Worm (Caenorhabditis elegans) whole organism, late embryonic: ENCODE data around the gene Y54G2A.44.
"Not testable (repeated sequence)": the region's sequence is repeated elsewhere in the genome, so short reads cannot be mapped to it uniquely, and the experiment has no call there.

Experiments
- C38D4.7 ChIP-seq: fragments of 200-800 bp; sonication (Bioruptor generic); optimal IDR thresholded peaks from 2 replicates; lab custom pipeline; 2018; ENCODE audit warnings: mild to moderate bottlenecking, missing genetic modification characterization, moderate library complexity, missing compliant biosample characterization
- F13H6.1 ChIP-seq: sonication (generic microtip); optimal IDR thresholded peaks from 2 replicates; lab custom pipeline; 2016; ENCODE audit warnings: missing genetic modification characterization, missing compliant biosample characterization
- K02D7.2 ChIP-seq: sonication (generic microtip); optimal IDR thresholded peaks from 2 replicates; lab custom pipeline; 2017; ENCODE audit warnings: mild to moderate bottlenecking, missing genetic modification characterization, missing compliant biosample characterization
- T23F11.4 ChIP-seq: fragments of 200-800 bp; sonication (Bioruptor generic); optimal IDR thresholded peaks from 2 replicates; lab custom pipeline; 2018; ENCODE audit warnings: mild to moderate bottlenecking, missing genetic modification characterization, missing compliant biosample characterization
- ama-1 ChIP-seq: fragments of 150-350 bp; optimal IDR thresholded peaks from 2 replicates; lab custom pipeline; 2014
- ceh-18 ChIP-seq: sonication (generic microtip); optimal IDR thresholded peaks from 2 replicates; lab custom pipeline; 2016; ENCODE audit warnings: missing genetic modification characterization, missing compliant biosample characterization
- ceh-2 ChIP-seq: sonication (generic microtip); optimal IDR thresholded peaks from 2 replicates; lab custom pipeline; 2016; ENCODE audit warnings: missing genotype, missing genetic modification characterization, missing compliant biosample characterization
- ceh-22 ChIP-seq: sonication (generic microtip); optimal IDR thresholded peaks from 2 replicates; lab custom pipeline; 2017; ENCODE audit warnings: missing biosample characterization, missing genetic modification characterization
- ceh-24 ChIP-seq: sonication (generic microtip); optimal IDR thresholded peaks from 2 replicates; lab custom pipeline; 2016; ENCODE audit warnings: mild to moderate bottlenecking, missing genetic modification characterization, missing compliant biosample characterization
- ceh-30 ChIP-seq: fragments of 150-350 bp; optimal IDR thresholded peaks from 2 replicates; lab custom pipeline; 2014; ENCODE audit warnings: missing biosample characterization, missing genetic modification characterization
- ceh-31 ChIP-seq: sonication (generic microtip); optimal IDR thresholded peaks from 2 replicates; lab custom pipeline; 2016; ENCODE audit warnings: missing genetic modification characterization, missing compliant biosample characterization
- ceh-45 ChIP-seq: fragments of 200-800 bp; sonication (Bioruptor generic); IDR thresholded peaks from 2 replicates; pipeline ENCODE4 v1.3.6; 2022; ENCODE audit warnings: missing genetic modification reagents, missing genetic modification characterization, missing compliant biosample characterization
- ceh-48 ChIP-seq: sonication (generic microtip); optimal IDR thresholded peaks from 2 replicates; lab custom pipeline; 2016; ENCODE audit warnings: missing genetic modification characterization, inconsistent platforms, missing compliant biosample characterization
- ceh-6 ChIP-seq: fragments of 200-800 bp; sonication (Bioruptor generic); optimal IDR thresholded peaks from 2 replicates; lab custom pipeline; 2018; ENCODE audit warnings: mild to moderate bottlenecking, missing genetic modification characterization, missing compliant biosample characterization
- dve-1 ChIP-seq: sonication (generic microtip); optimal IDR thresholded peaks from 2 replicates; lab custom pipeline; 2017; ENCODE audit warnings: antibody characterized with exemption, mild to moderate bottlenecking, missing genetic modification characterization, missing compliant biosample characterization
- elt-2 ChIP-seq: sonication (generic microtip); optimal IDR thresholded peaks from 2 replicates; lab custom pipeline; 2016; ENCODE audit warnings: missing genetic modification reagents, missing genetic modification characterization, missing compliant biosample characterization
- elt-4 ChIP-seq: sonication (generic microtip); optimal IDR thresholded peaks from 2 replicates; lab custom pipeline; 2016; ENCODE audit warnings: missing genetic modification characterization, missing compliant biosample characterization
- ets-4 ChIP-seq: sonication (generic microtip); optimal IDR thresholded peaks from 2 replicates; lab custom pipeline; 2016; ENCODE audit warnings: missing genetic modification characterization, missing compliant biosample characterization
- eyg-1 ChIP-seq: sonication (generic microtip); optimal IDR thresholded peaks from 2 replicates; lab custom pipeline; 2016; ENCODE audit warnings: missing genotype, missing genetic modification characterization, missing compliant biosample characterization
- fax-1 ChIP-seq: sonication (generic microtip); optimal IDR thresholded peaks from 2 replicates; lab custom pipeline; 2016; ENCODE audit warnings: missing genotype, missing genetic modification characterization, missing compliant biosample characterization
- fkh-10 ChIP-seq: fragments of 150-350 bp; optimal IDR thresholded peaks from 2 replicates; lab custom pipeline; 2014; ENCODE audit warnings: missing biosample characterization, missing genetic modification reagents, missing genetic modification characterization
- fkh-6 ChIP-seq: sonication (generic microtip); optimal IDR thresholded peaks from 2 replicates; lab custom pipeline; 2016; ENCODE audit warnings: missing genetic modification characterization, missing compliant biosample characterization
- hlh-13 ChIP-seq: fragments of 200-800 bp; sonication (Bioruptor generic); optimal IDR thresholded peaks from 2 replicates; lab custom pipeline; 2018; ENCODE audit warnings: mild to moderate bottlenecking, missing genetic modification characterization, missing compliant biosample characterization
- hlh-6 ChIP-seq: sonication (generic microtip); optimal IDR thresholded peaks from 2 replicates; lab custom pipeline; 2016; ENCODE audit warnings: missing genotype, missing genetic modification characterization, missing compliant biosample characterization
- madf-2 ChIP-seq: sonication (generic microtip); optimal IDR thresholded peaks from 2 replicates; lab custom pipeline; 2017; ENCODE audit warnings: missing genetic modification characterization, missing compliant biosample characterization
- mec-3 ChIP-seq: sonication (generic microtip); optimal IDR thresholded peaks from 2 replicates; lab custom pipeline; 2016; ENCODE audit warnings: borderline replicate concordance, missing genetic modification characterization, missing compliant biosample characterization
- nfya-1 ChIP-seq: sonication (generic microtip); optimal IDR thresholded peaks from 2 replicates; lab custom pipeline; 2017; ENCODE audit warnings: missing genetic modification characterization, mild to moderate bottlenecking, missing compliant biosample characterization, antibody characterized with exemption, moderate library complexity
- nhr-11 ChIP-seq: fragments of 150-350 bp; optimal IDR thresholded peaks from 2 replicates; lab custom pipeline; 2014; ENCODE audit warnings: missing biosample characterization, missing genetic modification characterization
- nhr-232 ChIP-seq: sonication (generic microtip); optimal IDR thresholded peaks from 2 replicates; lab custom pipeline; 2016; ENCODE audit warnings: missing genetic modification characterization, missing compliant biosample characterization
- odd-2 ChIP-seq: sonication (generic microtip); optimal IDR thresholded peaks from 2 replicates; lab custom pipeline; 2017; ENCODE audit warnings: antibody characterized with exemption, mild to moderate bottlenecking, missing genetic modification characterization, missing compliant biosample characterization
- pag-3 ChIP-seq: sonication (generic microtip); optimal IDR thresholded peaks from 2 replicates; lab custom pipeline; 2016; ENCODE audit warnings: missing compliant biosample characterization, missing genetic modification characterization, borderline replicate concordance
- pat-9 ChIP-seq: fragments of 200-800 bp; sonication (Bioruptor generic); optimal IDR thresholded peaks from 2 replicates; lab custom pipeline; 2018; ENCODE audit warnings: mild to moderate bottlenecking, missing genetic modification characterization, moderate library complexity, missing compliant biosample characterization
- pha-2 ChIP-seq: sonication (generic microtip); optimal IDR thresholded peaks from 2 replicates; lab custom pipeline; 2017; ENCODE audit warnings: mild to moderate bottlenecking, missing genetic modification characterization, missing compliant biosample characterization
- pha-4 ChIP-seq: fragments of 150-350 bp; optimal IDR thresholded peaks from 2 replicates; lab custom pipeline; 2018; ENCODE audit warnings: missing biosample characterization, missing genetic modification reagents, missing genetic modification characterization
- ref-2 ChIP-seq: sonication (generic microtip); optimal IDR thresholded peaks from 2 replicates; lab custom pipeline; 2016; ENCODE audit warnings: missing genetic modification characterization, missing compliant biosample characterization
- rnt-1 ChIP-seq: sonication (generic microtip); optimal IDR thresholded peaks from 2 replicates; lab custom pipeline; 2016; ENCODE audit warnings: missing genetic modification characterization, missing compliant biosample characterization
- sdc-2 ChIP-seq: sonication (generic microtip); optimal IDR thresholded peaks from 2 replicates; lab custom pipeline; 2016; ENCODE audit warnings: missing genotype, missing genetic modification characterization, missing compliant biosample characterization
- sox-4 ChIP-seq: sonication (generic microtip); optimal IDR thresholded peaks from 2 replicates; lab custom pipeline; 2017; ENCODE audit warnings: mild to moderate bottlenecking, missing genetic modification characterization, inconsistent platforms, missing compliant biosample characterization
- tbx-2 ChIP-seq: sonication (generic microtip); optimal IDR thresholded peaks from 2 replicates; lab custom pipeline; 2016; ENCODE audit warnings: missing genetic modification characterization, missing compliant biosample characterization
- ttx-3 ChIP-seq: sonication (generic microtip); optimal IDR thresholded peaks from 2 replicates; lab custom pipeline; 2016; ENCODE audit warnings: missing genetic modification reagents, missing genetic modification characterization, missing compliant biosample characterization

Gene Y54G2A.44

DNA sequence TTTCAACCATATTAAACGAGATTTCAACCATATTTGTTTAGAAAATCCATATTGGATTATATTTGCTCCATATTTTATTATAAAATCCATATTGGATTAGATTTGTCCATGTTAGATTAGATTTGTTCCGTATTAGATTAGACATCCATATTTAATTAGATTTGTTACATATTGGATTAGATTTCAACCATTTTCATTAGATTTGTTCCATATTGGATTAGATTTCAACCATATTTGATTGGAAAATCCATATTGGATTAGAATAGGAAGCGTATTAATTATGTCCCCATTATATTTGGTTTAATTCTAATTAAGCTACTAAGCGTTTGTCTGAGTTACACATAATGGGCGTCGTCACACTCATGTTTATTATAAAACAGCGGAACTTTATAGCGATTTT, at the start of gene Y54G2A.44:
Gene Y54G2A.44, plus strand, starts transcription at position 301 of the 400 bp plus-strand sequence.
- not testable (repeated sequence) for TF ChIP-seq tbx-2, eyg-1, hlh-6 (tag; lab: Kevin White, UChicago)

DNA sequence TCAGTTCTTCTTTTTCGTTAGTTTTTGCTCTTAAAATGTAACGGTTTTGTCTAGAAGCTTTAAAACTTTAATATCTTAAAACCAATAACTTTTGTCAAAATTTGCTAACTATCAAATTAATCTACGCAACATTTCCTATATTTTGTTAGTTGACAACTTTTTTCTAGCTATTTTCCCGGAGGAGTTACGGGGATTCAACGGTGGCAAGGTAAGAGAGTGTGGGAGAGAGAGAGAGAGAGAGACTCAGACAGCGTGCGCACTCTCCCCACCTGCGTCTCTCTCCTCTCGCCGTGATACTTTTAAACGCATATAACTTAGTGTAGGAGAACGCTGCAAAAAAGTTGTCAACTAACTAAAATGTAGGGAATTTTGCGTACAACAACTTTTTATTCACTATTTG, 48.1 kb upstream of the Y54G2A.44 start:
- TF ChIP-seq ceh-30 (no peak), eyg-1 (tag; lab: Kevin White, UChicago) (no peak), mec-3 (tag; lab: Kevin White, UChicago) (no peak), F13H6.1 (tag; lab: Kevin White, UChicago) (no peak), nfya-1 (no peak), pha-4 (tag; lab: Kevin White, UChicago) (no peak), ets-4 (tag; lab: Kevin White, UChicago) (no peak), ceh-2 (tag; lab: Kevin White, UChicago) (no peak), fkh-6 (tag; lab: Kevin White, UChicago) (no peak)

DNA sequence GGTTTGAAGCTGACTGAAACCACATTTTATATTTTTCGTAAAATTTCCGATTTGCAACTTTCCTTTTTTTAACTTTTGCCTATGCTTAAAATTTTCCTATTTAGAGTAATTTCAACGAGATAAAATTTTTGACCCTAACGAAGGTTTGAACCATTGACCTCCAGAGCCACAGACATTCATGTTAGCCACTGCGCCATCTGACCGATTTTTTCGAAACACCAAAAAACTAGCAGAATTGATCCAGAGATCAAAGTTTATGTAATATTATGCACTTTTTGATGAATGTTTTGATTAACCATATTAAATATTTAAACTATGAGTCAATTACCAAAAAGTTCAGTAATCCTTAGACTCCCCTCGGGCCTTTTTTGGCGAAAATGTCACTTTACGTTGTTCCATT, 43.6 kb upstream of the Y54G2A.44 start:
- TF ChIP-seq elt-2 (tag; lab: Kevin White, UChicago) (no peak), ref-2 (tag; lab: Kevin White, UChicago) (no peak), elt-4 (tag; lab: Kevin White, UChicago) (no peak), fkh-6 (tag; lab: Kevin White, UChicago) (no peak), fax-1 (tag; lab: Kevin White, UChicago) (no peak), pha-4 (tag; lab: Kevin White, UChicago) (no peak), dve-1 (tag; lab: Kevin White, UChicago) (no peak), ttx-3 (no peak)

DNA sequence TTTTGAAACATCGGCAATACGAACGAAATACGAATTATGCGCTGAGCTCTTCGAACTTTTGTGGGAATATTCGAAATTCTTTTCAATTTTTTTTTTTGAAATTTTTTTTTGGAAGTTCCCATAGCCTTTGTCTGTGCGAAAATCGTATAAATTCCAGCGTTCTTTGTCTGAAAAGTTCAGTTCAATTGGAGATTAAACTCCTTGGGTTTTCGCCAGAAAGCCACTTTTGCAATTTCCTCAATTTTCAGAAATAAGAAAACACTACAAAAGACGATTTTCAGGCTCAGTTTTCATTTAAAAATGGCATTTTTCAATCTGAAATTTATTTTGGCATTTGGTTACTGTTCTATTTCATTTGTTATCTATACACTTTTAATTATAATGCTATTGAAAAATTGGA, 42.5 kb upstream of the Y54G2A.44 start, which contains the start of gene Y54G2A.38:
Gene Y54G2A.38, plus strand, starts transcription at position 301 of the 400 bp plus-strand sequence.
- TF ChIP-seq ref-2 (tag; lab: Kevin White, UChicago) (no peak), fkh-10 (GFP tag; lab: Kevin White, UChicago) (no peak)

ce11 chrIV:2761477-2761876, 40.2 kb upstream of the Y54G2A.44 start:
- TF ChIP-seq hlh-13 (GFP tag; lab: Kevin White, UChicago) (no peak), ceh-18 (tag; lab: Kevin White, UChicago) (no peak), ceh-31 (tag; lab: Kevin White, UChicago) (no peak), T23F11.4 (no peak), F13H6.1 (tag; lab: Kevin White, UChicago) (no peak), madf-2 (tag; lab: Kevin White, UChicago) (no peak), ceh-22 (tag; lab: Kevin White, UChicago) (no peak), ceh-6 (GFP tag; lab: Kevin White, UChicago) (no peak), pha-2 (no peak), ets-4 (tag; lab: Kevin White, UChicago) (no peak), rnt-1 (tag; lab: Kevin White, UChicago) (no peak), ceh-24 (tag; lab: Kevin White, UChicago) (no peak), ceh-48 (tag; lab: Kevin White, UChicago) (no peak)

- TF ChIP-seq pat-9 (no peak), elt-4 (tag; lab: Kevin White, UChicago) (no peak), hlh-13 (GFP tag; lab: Kevin White, UChicago) (no peak), sdc-2 (no peak), ceh-2 (tag; lab: Kevin White, UChicago) (no peak), K02D7.2 (no peak), odd-2 (tag; lab: Kevin White, UChicago) (no peak), dve-1 (tag; lab: Kevin White, UChicago) (no peak), pha-2 (no peak), ets-4 (tag; lab: Kevin White, UChicago) (no peak), pag-3 (tag; lab: Kevin White, UChicago) (no peak), C38D4.7 (no peak), ama-1 (lab: Kevin White, UChicago) (no peak), F13H6.1 (tag; lab: Kevin White, UChicago) (no peak), ceh-45 (GFP tag; lab: Robert Waterston, UW) (no peak), ceh-18 (tag; lab: Kevin White, UChicago) (no peak), nhr-11 (tag; lab: Kevin White, UChicago) (no peak), sox-4 (no peak), ceh-31 (tag; lab: Kevin White, UChicago) (no peak), nhr-232 (no peak)
Observed at ce11 chrIV:2762380-2762779, 39.3 kb upstream of the Y54G2A.44 start, which contains the start of gene Y54G2A.77. Y54G2A.77 (plus strand) TSS chrIV:2762680.
